Fruit fly (Drosophila melanogaster) whole organism, embryonic: ENCODE data around the gene CG31823.

ENCODE experiments used
- Adf1 ChIP-seq: fragments of 200-800 bp; sonication (Bioruptor generic); IDR thresholded peaks from 2 replicates; pipeline ENCODE4 v1.3.6; 2022; ENCODE audit warnings: missing biosample characterization, missing genetic modification characterization
- CG1024 ChIP-seq: fragments of 200-800 bp; sonication (Bioruptor generic); IDR thresholded peaks from 2 replicates; pipeline ENCODE4 v1.3.6; 2022; ENCODE audit warnings: missing biosample characterization, missing genetic modification characterization
- CG10979 ChIP-seq: fragments of 200-800 bp; sonication (Bioruptor generic); optimal IDR thresholded peaks from 2 replicates; lab custom pipeline; 2018; ENCODE audit warnings: missing biosample characterization, mild to moderate bottlenecking, missing genetic modification characterization, moderate library complexity
- CG11696 ChIP-seq: fragments of 200-800 bp; sonication (Bioruptor generic); IDR thresholded peaks from 2 replicates; pipeline ENCODE4 v1.3.6; 2022; ENCODE audit warnings: missing biosample characterization, missing genetic modification characterization
- CG12299 ChIP-seq: fragments of 200-800 bp; sonication (Bioruptor generic); optimal IDR thresholded peaks from 2 replicates; lab custom pipeline; 2018; ENCODE audit warnings: missing biosample characterization, mild to moderate bottlenecking, missing genetic modification characterization
- CG16813 ChIP-seq: fragments of 200-800 bp; sonication (Bioruptor generic); IDR thresholded peaks from 3 replicates; pipeline ENCODE4 v1.3.6; 2022; ENCODE audit warnings: missing biosample characterization, missing genetic modification characterization; ENCODE audit not compliant: partially characterized antibody
- CG17328 ChIP-seq: fragments of 200-800 bp; sonication (Bioruptor generic); IDR thresholded peaks from 2 replicates; pipeline ENCODE4 v1.3.6; 2022; ENCODE audit warnings: missing biosample characterization, missing genetic modification characterization
- CG1792 ChIP-seq: fragments of 200-800 bp; sonication (Bioruptor generic); optimal IDR thresholded peaks from 2 replicates; lab custom pipeline; 2016; ENCODE audit warnings: missing biosample characterization, missing genetic modification characterization
- CG18476 ChIP-seq: fragments of 200-800 bp; sonication (Bioruptor generic); optimal IDR thresholded peaks from 2 replicates; lab custom pipeline; 2016; ENCODE audit warnings: missing biosample characterization, mild to moderate bottlenecking, missing genetic modification characterization
- CG2120 ChIP-seq: fragments of 200-800 bp; sonication (Bioruptor generic); optimal IDR thresholded peaks from 3 replicates; lab custom pipeline; 2016; ENCODE audit warnings: missing biosample characterization, missing genetic modification characterization
- CG31388 ChIP-seq: fragments of 200-800 bp; sonication (Bioruptor generic); optimal IDR thresholded peaks from 2 replicates; lab custom pipeline; 2016; ENCODE audit warnings: missing biosample characterization, missing genetic modification characterization
- CG31441 ChIP-seq: fragments of 200-800 bp; sonication (Bioruptor generic); IDR thresholded peaks from 2 replicates; pipeline ENCODE4 v1.3.6; 2022; ENCODE audit warnings: missing biosample characterization, missing genetic modification characterization
- CG32532 ChIP-seq: fragments of 200-800 bp; sonication (Bioruptor generic); IDR thresholded peaks from 2 replicates; pipeline ENCODE4 v1.3.6; 2022; ENCODE audit warnings: missing biosample characterization, missing genetic modification characterization
- CG33213 ChIP-seq: fragments of 200-800 bp; sonication (Bioruptor generic); optimal IDR thresholded peaks from 3 replicates; lab custom pipeline; 2016; ENCODE audit warnings: missing biosample characterization, missing genetic modification characterization
- CG4404 ChIP-seq: fragments of 200-800 bp; sonication (Bioruptor generic); IDR thresholded peaks from 2 replicates; pipeline ENCODE4 v1.3.6; 2022; ENCODE audit warnings: missing biosample characterization, missing genetic modification characterization
- CG6791 ChIP-seq: fragments of 200-800 bp; sonication (Bioruptor generic); IDR thresholded peaks from 3 replicates; pipeline ENCODE4 v1.3.6; 2022; ENCODE audit warnings: missing biosample characterization, missing genetic modification characterization; ENCODE audit not compliant: partially characterized antibody
- CG8388 ChIP-seq: fragments of 200-800 bp; sonication (Bioruptor generic); optimal IDR thresholded peaks from 2 replicates; lab custom pipeline; 2019; ENCODE audit warnings: missing biosample characterization, mild to moderate bottlenecking, missing genetic modification characterization, moderate library complexity
- CG9609 ChIP-seq: fragments of 200-800 bp; sonication (Bioruptor generic); optimal IDR thresholded peaks from 3 replicates; lab custom pipeline; 2016; ENCODE audit warnings: missing biosample characterization, missing genetic modification characterization
- CG9817 ChIP-seq: fragments of 200-800 bp; sonication (Bioruptor generic); optimal IDR thresholded peaks from 2 replicates; lab custom pipeline; 2018; ENCODE audit warnings: missing biosample characterization, mild to moderate bottlenecking, missing genetic modification characterization, moderate library complexity
- Dip3 ChIP-seq: fragments of 200-800 bp; sonication (Bioruptor generic); optimal IDR thresholded peaks from 3 replicates; lab custom pipeline; 2016; ENCODE audit warnings: missing biosample characterization, missing genetic modification characterization
- Ets97D ChIP-seq: fragments of 200-800 bp; sonication (Bioruptor generic); optimal IDR thresholded peaks from 3 replicates; lab custom pipeline; 2016; ENCODE audit warnings: missing biosample characterization, missing genetic modification characterization
- Gsc ChIP-seq: fragments of 200-800 bp; sonication (Bioruptor generic); IDR thresholded peaks from 2 replicates; pipeline ENCODE4 v1.3.6; 2022; ENCODE audit warnings: missing biosample characterization, missing genetic modification characterization
- H15 ChIP-seq: fragments of 200-800 bp; sonication (Bioruptor generic); IDR thresholded peaks from 3 replicates; pipeline ENCODE4 v1.3.6; 2022; ENCODE audit warnings: missing biosample characterization, missing genetic modification characterization
- HLH54F ChIP-seq: fragments of 200-800 bp; sonication (Bioruptor generic); optimal IDR thresholded peaks from 3 replicates; lab custom pipeline; 2016; ENCODE audit warnings: missing biosample characterization, missing genetic modification characterization
- MESR4 ChIP-seq: fragments of 200-800 bp; sonication (Bioruptor generic); optimal IDR thresholded peaks from 2 replicates; lab custom pipeline; 2018; ENCODE audit warnings: missing biosample characterization, mild to moderate bottlenecking, missing genetic modification characterization, moderate library complexity
- Oaz ChIP-seq: fragments of 200-800 bp; sonication (Bioruptor generic); IDR thresholded peaks from 2 replicates; pipeline ENCODE4 v1.3.6; 2022; ENCODE audit warnings: missing biosample characterization, missing genetic modification characterization
- Opbp ChIP-seq: fragments of 200-800 bp; sonication (Bioruptor generic); IDR thresholded peaks from 3 replicates; pipeline ENCODE4 v1.3.6; 2022; ENCODE audit warnings: missing biosample characterization, missing genetic modification characterization; ENCODE audit not compliant: partially characterized antibody
- Rx ChIP-seq: fragments of 200-800 bp; sonication (Bioruptor generic); IDR thresholded peaks from 2 replicates; pipeline ENCODE4 v1.3.6; 2022; ENCODE audit warnings: missing biosample characterization, missing genetic modification characterization
- Scr ChIP-seq: fragments of 200-800 bp; sonication (Bioruptor generic); IDR thresholded peaks from 2 replicates; pipeline ENCODE4 v1.3.6; 2022; ENCODE audit warnings: missing biosample characterization, missing genetic modification characterization; ENCODE audit not compliant: partially characterized antibody
- Side ChIP-seq: fragments of 200-800 bp; sonication (Bioruptor generic); optimal IDR thresholded peaks from 2 replicates; lab custom pipeline; 2016; ENCODE audit warnings: missing biosample characterization, missing genetic modification characterization
- ash1 ChIP-seq: fragments of 200-800 bp; sonication (Bioruptor generic); optimal IDR thresholded peaks from 2 replicates; lab custom pipeline; 2018; ENCODE audit warnings: missing biosample characterization, mild to moderate bottlenecking, missing genetic modification characterization
- az2 ChIP-seq: fragments of 200-800 bp; sonication (Bioruptor generic); optimal IDR thresholded peaks from 3 replicates; lab custom pipeline; 2016; ENCODE audit warnings: missing biosample characterization, missing genetic modification characterization
- bab2 ChIP-seq: fragments of 200-800 bp; sonication (Bioruptor generic); optimal IDR thresholded peaks from 2 replicates; lab custom pipeline; 2016; ENCODE audit warnings: missing biosample characterization, missing genetic modification characterization
- caup ChIP-seq: fragments of 200-800 bp; sonication (Bioruptor generic); optimal IDR thresholded peaks from 3 replicates; lab custom pipeline; 2017; ENCODE audit warnings: missing biosample characterization, mild to moderate bottlenecking, missing genetic modification characterization, moderate library complexity; ENCODE audit not compliant: severe bottlenecking
- da ChIP-seq: fragments of 200-800 bp; sonication (Bioruptor generic); optimal IDR thresholded peaks from 2 replicates; lab custom pipeline; 2016; ENCODE audit warnings: missing biosample characterization, missing genetic modification characterization
- gce ChIP-seq: fragments of 200-800 bp; sonication (Bioruptor generic); IDR thresholded peaks from 3 replicates; pipeline ENCODE4 v1.3.6; 2022; ENCODE audit warnings: missing biosample characterization, missing genetic modification characterization
- gcm ChIP-seq: fragments of 200-800 bp; sonication (Bioruptor generic); optimal IDR thresholded peaks from 2 replicates; lab custom pipeline; 2019; ENCODE audit warnings: missing biosample characterization, mild to moderate bottlenecking, missing genetic modification characterization, moderate library complexity
- gt ChIP-seq: fragments of 200-800 bp; sonication (Bioruptor generic); IDR thresholded peaks from 2 replicates; pipeline ENCODE4 v1.3.6; 2022; ENCODE audit warnings: missing biosample characterization, missing genetic modification characterization
- jing ChIP-seq: fragments of 200-800 bp; sonication (Bioruptor generic); optimal IDR thresholded peaks from 2 replicates; lab custom pipeline; 2018; ENCODE audit warnings: missing biosample characterization, mild to moderate bottlenecking, missing genetic modification characterization
- jumu ChIP-seq: fragments of 200-800 bp; sonication (Bioruptor generic); optimal IDR thresholded peaks from 3 replicates; lab custom pipeline; 2016; ENCODE audit warnings: missing biosample characterization, missing genetic modification characterization
- kah ChIP-seq: fragments of 200-800 bp; sonication (Bioruptor generic); optimal IDR thresholded peaks from 2 replicates; lab custom pipeline; 2018; ENCODE audit warnings: missing biosample characterization, mild to moderate bottlenecking, missing genetic modification characterization
- onecut ChIP-seq: fragments of 200-800 bp; sonication (Bioruptor generic); IDR thresholded peaks from 2 replicates; pipeline ENCODE4 v1.3.6; 2022; ENCODE audit warnings: missing biosample characterization, missing genetic modification characterization
- phol ChIP-seq: fragments of 200-800 bp; sonication (Bioruptor generic); optimal IDR thresholded peaks from 3 replicates; lab custom pipeline; 2018; ENCODE audit warnings: missing biosample characterization, mild to moderate bottlenecking, missing genetic modification characterization, moderate library complexity
- row ChIP-seq: fragments of 200-800 bp; sonication (Bioruptor generic); IDR thresholded peaks from 3 replicates; pipeline ENCODE4 v1.3.6; 2022; ENCODE audit warnings: missing biosample characterization, missing genetic modification characterization
- schlank ChIP-seq: fragments of 200-800 bp; sonication (Bioruptor generic); optimal IDR thresholded peaks from 2 replicates; lab custom pipeline; 2018; ENCODE audit warnings: missing biosample characterization, mild to moderate bottlenecking, missing genetic modification characterization
- sisA ChIP-seq: fragments of 200-800 bp; sonication (Bioruptor generic); IDR thresholded peaks from 2 replicates; pipeline ENCODE4 v1.3.6; 2022; ENCODE audit warnings: missing biosample characterization, missing genetic modification characterization
- so ChIP-seq: fragments of 200-800 bp; sonication (Bioruptor generic); IDR thresholded peaks from 3 replicates; pipeline ENCODE4 v1.3.6; 2022; ENCODE audit warnings: missing biosample characterization, missing genetic modification characterization
- sob ChIP-seq: fragments of 200-800 bp; sonication (Bioruptor generic); IDR thresholded peaks from 2 replicates; pipeline ENCODE4 v1.3.6; 2022; ENCODE audit warnings: missing biosample characterization, missing genetic modification characterization
- unc-4 ChIP-seq: fragments of 200-800 bp; sonication (Bioruptor generic); IDR thresholded peaks from 2 replicates; pipeline ENCODE4 v1.3.6; 2022; ENCODE audit warnings: missing biosample characterization, missing genetic modification characterization; ENCODE audit not compliant: partially characterized antibody
- z ChIP-seq: fragments of 200-800 bp; sonication (Bioruptor generic); IDR thresholded peaks from 3 replicates; pipeline ENCODE4 v1.3.6; 2022; ENCODE audit warnings: missing biosample characterization, missing genetic modification characterization

CG31823 gene

DNA sequence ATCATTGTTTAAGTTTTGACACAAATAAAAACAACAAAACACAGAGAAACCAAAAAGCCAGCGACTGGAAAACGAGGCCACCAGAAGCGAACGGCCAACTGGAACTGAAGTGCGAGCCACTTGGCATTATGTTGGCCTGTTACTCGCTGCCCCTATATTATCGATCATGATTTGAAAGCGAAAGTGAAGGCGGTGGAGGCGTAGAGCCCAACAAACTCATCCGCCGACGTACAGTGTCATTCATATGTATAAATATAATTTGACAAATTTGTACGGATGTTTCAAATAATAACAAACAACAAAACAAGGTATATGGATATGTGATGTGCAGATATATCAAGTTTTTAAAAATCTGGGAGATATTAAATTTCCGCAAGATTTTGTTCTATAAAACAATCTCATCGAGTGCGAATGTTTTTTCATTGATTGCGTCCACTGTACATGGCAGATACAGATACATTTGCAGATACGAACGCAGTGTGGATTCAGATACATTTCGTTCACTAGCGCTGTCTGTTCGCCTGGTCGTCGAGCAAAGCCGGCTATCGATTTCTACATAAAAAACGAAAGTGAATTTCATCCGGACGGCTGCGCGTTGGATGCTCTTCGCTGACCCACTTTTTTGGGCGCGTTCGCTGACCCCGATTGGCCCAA, 10.7 kb upstream of the CG31823 start (continued):
- TF ChIP-seq CG31388 (peak; percentile 75), CG9609 (GFP tag; lab: Kevin White, UChicago) (peak; percentile 94), H15 (GFP tag; lab: Robert Waterston, UW) (peak; percentile 95), CG17328 (peak; percentile 97), bab2 (peak; percentile 95), gcm (peak; percentile 95), jing (GFP tag; lab: Kevin White, UChicago) (peak; percentile 97), phol (tag; lab: Kevin White, UChicago) (peak; percentile 95), Side (GFP tag; lab: Kevin White, UChicago) (peak; percentile 95), HLH54F (GFP tag; lab: Kevin White, UChicago) (peak; percentile 96), CG32532 (GFP tag; lab: Robert Waterston, UW) (peak; percentile 94), Adf1 (GFP tag; lab: Robert Waterston, UW) (peak; percentile 77), row (GFP tag; lab: Robert Waterston, UW) (peak; percentile 98), CG33213 (GFP tag; lab: Kevin White, UChicago) (peak; percentile 94), Gsc (GFP tag; lab: Robert Waterston, UW) (peak; percentile 81), Oaz (peak; percentile 91), CG1792 (GFP tag; lab: Kevin White, UChicago) (peak; percentile 93), gt (GFP tag; lab: Robert Waterston, UW) (peak; percentile 75), az2 (GFP tag; lab: Kevin White, UChicago) (peak; percentile 97), CG12299 (tag; lab: Kevin White, UChicago) (peak; percentile 96), CG8388 (peak; percentile 98), CG11696 (peak; percentile 90), Scr (GFP tag; lab: Robert Waterston, UW) (0 out of 2 replicates have a peak, but pooled peaks have one; percentile 14), CG31441 (GFP tag; lab: Robert Waterston, UW) (peak; percentile 94), Ets97D (GFP tag; lab: Kevin White, UChicago) (peak; percentile 82), CG16813 (GFP tag; lab: Robert Waterston, UW) (no peak), CG9817 (tag; lab: Kevin White, UChicago) (peak; percentile 97), CG2120 (GFP tag; lab: Kevin White, UChicago) (peak; percentile 95), caup (GFP tag; lab: Kevin White, UChicago) (peak; percentile 89), Dip3 (peak; percentile 87), so (GFP tag; lab: Robert Waterston, UW) (peak; percentile 95), CG6791 (no peak), ash1 (GFP tag; lab: Kevin White, UChicago) (no peak), onecut (peak; percentile 94), Opbp (GFP tag; lab: Robert Waterston, UW) (0 out of 3 replicates have a peak, but pooled peaks have one; percentile 20), z (GFP tag; lab: Robert Waterston, UW) (peak; percentile 16; the same call in 1 of the 3 replicates), CG4404 (peak; percentile 87), jumu (peak; percentile 96), CG1024 (GFP tag; lab: Robert Waterston, UW) (peak; percentile 87), sisA (peak; percentile 95), MESR4 (GFP tag; lab: Kevin White, UChicago) (peak; percentile 47), gce (GFP tag; lab: Robert Waterston, UW) (peak; percentile 94), schlank (tag; lab: Kevin White, UChicago) (peak; percentile 90), da (peak; percentile 96), kah (GFP tag; lab: Kevin White, UChicago) (no peak), CG10979 (tag; lab: Kevin White, UChicago) (peak; percentile 95), sob (GFP tag; lab: Robert Waterston, UW) (peak; percentile 97), Rx (GFP tag; lab: Robert Waterston, UW) (peak; percentile 89), unc-4 (GFP tag; lab: Robert Waterston, UW) (no peak), CG18476 (GFP tag; lab: Kevin White, UChicago) (peak; percentile 92)
